Fruit fly (Drosophila melanogaster): ENCODE measurements around the gene Sry-beta.
A peak's percentile ranks its signal among the peaks of the same experiment; 100 is the strongest.

The Sry-beta gene

dm6 chr3R:30004648-30005047 is 34.9 kb upstream of the Sry-beta start, which contains the start of the genes Nlp and Nph (continued):
- TF ChIP-seq Dbx (GFP tag; IDR thresholded peaks at IDR 0.05) (0 out of 3 replicates have a peak, but pooled peaks have one; percentile 36), CG4404 (GFP tag; IDR thresholded peaks at IDR 0.05) (no peak), cato (GFP tag; optimal IDR thresholded peaks at IDR 0.05; ENCODE audit: borderline replicate concordance) (no peak), slbo (GFP tag; IDR thresholded peaks at IDR 0.05) (peak; percentile 45), D19A (tag; optimal IDR thresholded peaks at IDR 0.05) (no peak), CG7839 (tag; optimal IDR thresholded peaks at IDR 0.05) (no peak), CG18764 (GFP tag; optimal IDR thresholded peaks at IDR 0.05) (peak; percentile 10), gfzf (GFP tag; optimal IDR thresholded peaks at IDR 0.05) (peak; percentile 26), CG13424 (tag; optimal IDR thresholded peaks at IDR 0.05) (peak; percentile 15), pzg (GFP tag; optimal IDR thresholded peaks at IDR 0.05) (peak; percentile 77), maf-S (GFP tag; optimal IDR thresholded peaks at IDR 0.05) (no peak), Bgb (GFP tag; IDR thresholded peaks at IDR 0.05; ENCODE audit: partially characterized antibody) (peak; percentile 84), slp2 (GFP tag; optimal IDR thresholded peaks at IDR 0.05) (no peak), CG18619 (GFP tag; optimal IDR thresholded peaks at IDR 0.05) (no peak), Meics (GFP tag; optimal IDR thresholded peaks at IDR 0.05) (peak; percentile 74), knrl (GFP tag; IDR thresholded peaks at IDR 0.05; ENCODE audit: partially characterized antibody) (peak; percentile 88), Tbp (GFP tag; optimal IDR thresholded peaks at IDR 0.05) (peak; percentile 64), CG31365 (tag; optimal IDR thresholded peaks at IDR 0.05) (no peak), HLH4C (GFP tag; IDR thresholded peaks at IDR 0.05; ENCODE audit: partially characterized antibody) (peak; percentile 89), CHES-1-like (GFP tag; optimal IDR thresholded peaks at IDR 0.05) (peak; percentile 40)

dm6 chr3R:30005332-30005979 is 34.1 kb upstream of the Sry-beta start:
- TF ChIP-seq bsh (GFP tag; optimal IDR thresholded peaks at IDR 0.05) (peak in 1 of 2 experiments; percentile 62), ewg (GFP tag; optimal IDR thresholded peaks at IDR 0.05) (peak; percentile 4), Drgx (GFP tag; IDR thresholded peaks at IDR 0.05) (peak; percentile 50), nom (GFP tag; optimal IDR thresholded peaks at IDR 0.05) (peak; percentile 92), CG17359 (tag; optimal IDR thresholded peaks at IDR 0.05) (peak; percentile 86), CG7786 (GFP tag; optimal IDR thresholded peaks at IDR 0.05) (no peak), sqz (GFP tag; optimal IDR thresholded peaks at IDR 0.05) (peak; percentile 31), gsb (GFP tag; IDR thresholded peaks at IDR 0.05) (no peak)

DNA sequence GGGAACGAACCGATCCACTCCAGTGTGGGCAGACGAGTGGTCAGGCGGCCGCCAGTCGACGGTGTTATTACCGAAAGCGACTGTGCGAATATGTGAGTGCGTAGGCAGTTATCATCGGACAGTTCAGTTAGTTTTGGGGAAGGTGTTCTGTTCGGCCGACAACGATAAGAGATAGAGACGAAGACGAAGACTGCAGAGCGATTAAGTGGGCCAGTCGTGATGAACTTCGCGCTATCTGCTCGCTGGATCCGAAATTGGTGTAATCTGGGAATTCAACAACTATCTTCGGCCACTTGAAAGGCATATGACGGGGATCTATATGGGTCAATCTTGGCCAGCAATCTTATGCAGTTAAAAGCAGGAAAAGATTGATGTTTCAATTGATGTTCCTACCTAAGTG is 30.3 kb upstream of the Sry-beta start, which contains the start of gene CG7912:
Gene CG7912 (minus strand): TSS at position 17 of the 400 bp plus-strand sequence.
- TF ChIP-seq emc (GFP tag; optimal IDR thresholded peaks at IDR 0.05) = no peak
- TF ChIP-seq sd (tag; optimal IDR thresholded peaks at IDR 0.05) = peak; percentile 8
- TF ChIP-seq exex (tag; optimal IDR thresholded peaks at IDR 0.05) = peak; percentile 88
- no peak for TF ChIP-seq CG6683 (GFP tag; optimal IDR thresholded peaks at IDR 0.05)
- TF ChIP-seq sug (tag; optimal IDR thresholded peaks at IDR 0.05) = peak; percentile 20
- no peak for TF ChIP-seq CG10462 (GFP tag; optimal IDR thresholded peaks at IDR 0.05)
- no peak for TF ChIP-seq tna (GFP tag; IDR thresholded peaks at IDR 0.05; ENCODE audit: partially characterized antibody)
- peak; percentile 75 for TF ChIP-seq mirr (GFP tag; optimal IDR thresholded peaks at IDR 0.05)
- TF ChIP-seq otp (GFP tag; IDR thresholded peaks at IDR 0.05) = no peak
- TF ChIP-seq grn (GFP tag; optimal IDR thresholded peaks at IDR 0.05) = peak; percentile 87
- no peak for TF ChIP-seq ranshi (GFP tag; IDR thresholded peaks at IDR 0.05)
- TF ChIP-seq Deaf1 (tag; optimal IDR thresholded peaks at IDR 0.05) = peak; percentile 53
- TF ChIP-seq dan (GFP tag; IDR thresholded peaks at IDR 0.05) = no peak
- TF ChIP-seq Hey (tag; optimal IDR thresholded peaks at IDR 0.05) = peak; percentile 63
- TF ChIP-seq cwo (GFP tag; optimal IDR thresholded peaks at IDR 0.05) = peak; percentile 20

Data from whole organism, embryonic.